Fruit fly (Drosophila melanogaster) whole organism, embryonic: ENCODE results near the gene CG31974.

ENCODE experiments used
- Atf-2 ChIP-seq: fragments of 200-800 bp; sonication (Bioruptor generic); optimal IDR thresholded peaks from 2 replicates; lab custom pipeline; 2016; ENCODE audit warnings: missing biosample characterization, missing genetic modification characterization
- CG10979 ChIP-seq: fragments of 200-800 bp; sonication (Bioruptor generic); optimal IDR thresholded peaks from 2 replicates; lab custom pipeline; 2018; ENCODE audit warnings: missing biosample characterization, mild to moderate bottlenecking, missing genetic modification characterization, moderate library complexity
- CG14441 ChIP-seq: fragments of 200-800 bp; sonication (Bioruptor generic); IDR thresholded peaks from 2 replicates; pipeline ENCODE4 v1.3.6; 2022; ENCODE audit warnings: missing biosample characterization, missing genetic modification characterization
- CG14667 ChIP-seq: fragments of 200-800 bp; sonication (Bioruptor generic); IDR thresholded peaks from 2 replicates; pipeline ENCODE4 v1.3.6; 2022; ENCODE audit warnings: missing biosample characterization, missing genetic modification characterization
- CG15269 ChIP-seq: fragments of 200-800 bp; sonication (Bioruptor generic); optimal IDR thresholded peaks from 2 replicates; lab custom pipeline; 2018; ENCODE audit warnings: missing biosample characterization, mild to moderate bottlenecking, missing genetic modification characterization, moderate library complexity
- CG17385 ChIP-seq: fragments of 200-800 bp; sonication (Bioruptor generic); optimal IDR thresholded peaks from 3 replicates; lab custom pipeline; 2018; ENCODE audit warnings: missing biosample characterization, mild to moderate bottlenecking, missing genetic modification characterization
- CG18262 ChIP-seq: fragments of 200-800 bp; optimal IDR thresholded peaks from 3 replicates; lab custom pipeline; 2019; ENCODE audit warnings: missing biosample characterization, mild to moderate bottlenecking, missing genetic modification characterization, moderate library complexity
- CG18619 ChIP-seq: fragments of 200-800 bp; sonication (Bioruptor generic); optimal IDR thresholded peaks from 3 replicates; lab custom pipeline; 2017; ENCODE audit warnings: missing biosample characterization, mild to moderate bottlenecking, missing genetic modification characterization
- CG30431 ChIP-seq: fragments of 200-800 bp; sonication (Bioruptor generic); optimal IDR thresholded peaks from 2 replicates; lab custom pipeline; 2017; ENCODE audit warnings: missing biosample characterization, missing genetic modification characterization
- CG3847 ChIP-seq: fragments of 200-800 bp; sonication (Bioruptor generic); IDR thresholded peaks from 2 replicates; pipeline ENCODE4 v1.3.6; 2022; ENCODE audit warnings: missing biosample characterization, missing genetic modification characterization
- CG4282 ChIP-seq: fragments of 200-800 bp; sonication (Bioruptor generic); optimal IDR thresholded peaks from 2 replicates; lab custom pipeline; 2016; ENCODE audit warnings: missing biosample characterization, missing genetic modification characterization
- CG4328 ChIP-seq: fragments of 200-800 bp; sonication (Bioruptor generic); optimal IDR thresholded peaks from 3 replicates; lab custom pipeline; 2017; ENCODE audit warnings: missing biosample characterization, missing genetic modification reagents, missing genetic modification characterization
- CG4707 ChIP-seq: fragments of 200-800 bp; sonication (Bioruptor generic); optimal IDR thresholded peaks from 2 replicates; lab custom pipeline; 2018; ENCODE audit warnings: missing biosample characterization, mild to moderate bottlenecking, missing genetic modification characterization, moderate library complexity
- CG6254 ChIP-seq: fragments of 200-800 bp; sonication (Bioruptor generic); optimal IDR thresholded peaks from 3 replicates; lab custom pipeline; 2017; ENCODE audit warnings: mild to moderate bottlenecking, missing biosample characterization, missing genetic modification reagents, missing genetic modification characterization
- CG7963 ChIP-seq: fragments of 200-800 bp; sonication (Bioruptor generic); IDR thresholded peaks from 3 replicates; pipeline ENCODE4 v1.3.6; 2022; ENCODE audit warnings: missing biosample characterization, missing genetic modification characterization; ENCODE audit not compliant: partially characterized antibody
- CG8478 ChIP-seq: fragments of >200 bp; optimal IDR thresholded peaks from 2 replicates; lab custom pipeline; 2018
- CG8924 ChIP-seq: fragments of 200-800 bp; optimal IDR thresholded peaks from 3 replicates; lab custom pipeline; 2019; ENCODE audit warnings: missing biosample characterization, mild to moderate bottlenecking, missing genetic modification characterization, moderate library complexity
- CHES-1-like ChIP-seq: fragments of 200-800 bp; sonication (Bioruptor generic); optimal IDR thresholded peaks from 2 replicates; lab custom pipeline; 2016; ENCODE audit warnings: missing biosample characterization, missing genetic modification characterization
- D19A ChIP-seq: fragments of 200-800 bp; optimal IDR thresholded peaks from 3 replicates; lab custom pipeline; 2019; ENCODE audit warnings: missing biosample characterization, mild to moderate bottlenecking, missing genetic modification characterization, moderate library complexity
- Dll ChIP-seq: fragments of 200-800 bp; sonication (Bioruptor generic); IDR thresholded peaks from 4 replicates; pipeline ENCODE4 v1.3.6; 2022; ENCODE audit warnings: missing biosample characterization, missing genetic modification characterization; ENCODE audit not compliant: partially characterized antibody
- H2.0 ChIP-seq: fragments of 200-800 bp; sonication (Bioruptor generic); IDR thresholded peaks from 2 replicates; pipeline ENCODE4 v1.3.6; 2022; ENCODE audit warnings: missing biosample characterization, missing genetic modification characterization
- HLH4C ChIP-seq: fragments of 200-800 bp; sonication (Bioruptor generic); IDR thresholded peaks from 3 replicates; pipeline ENCODE4 v1.3.6; 2022; ENCODE audit warnings: missing biosample characterization, missing genetic modification characterization; ENCODE audit not compliant: partially characterized antibody
- HLHmδ ChIP-seq: fragments of 200-800 bp; sonication (Bioruptor generic); optimal IDR thresholded peaks from 2 replicates; lab custom pipeline; 2018; ENCODE audit warnings: missing biosample characterization, mild to moderate bottlenecking, missing genetic modification characterization, moderate library complexity
- Hmx ChIP-seq: fragments of 200-800 bp; sonication (Bioruptor generic); optimal IDR thresholded peaks from 2 replicates; lab custom pipeline; 2016; ENCODE audit warnings: missing biosample characterization, missing genetic modification characterization
- Hr39 ChIP-seq: fragments of >200 bp; optimal IDR thresholded peaks from 2 replicates; lab custom pipeline; 2017
- Hr51 ChIP-seq, 2 experiments: fragments of 200-800 bp; sonication (Bioruptor generic); optimal IDR thresholded peaks; 2 replicates in 1 of 2; 3 replicates in 1 of 2; lab custom pipeline; 2016 to 2018; ENCODE audit warnings: missing biosample characterization in 2 of 2, missing genetic modification characterization in 2 of 2, mild to moderate bottlenecking in 1 of 2, moderate library complexity in 1 of 2
- Hsf ChIP-seq: fragments of 200-800 bp; sonication (Bioruptor generic); optimal IDR thresholded peaks from 3 replicates; lab custom pipeline; 2016; ENCODE audit warnings: missing biosample characterization, missing genetic modification characterization
- Lpt ChIP-seq: fragments of >200 bp; optimal IDR thresholded peaks from 2 replicates; lab custom pipeline; 2018; ENCODE audit warnings: missing biosample characterization, missing genetic modification characterization
- Myb ChIP-seq: fragments of 200-800 bp; sonication (Bioruptor generic); optimal IDR thresholded peaks from 2 replicates; lab custom pipeline; 2016; ENCODE audit warnings: missing biosample characterization, missing genetic modification characterization
- NC2α ChIP-seq: fragments of 200-800 bp; sonication (Bioruptor generic); optimal IDR thresholded peaks from 2 replicates; lab custom pipeline; 2016; ENCODE audit warnings: missing biosample characterization, missing genetic modification characterization
- Taf1 ChIP-seq: fragments of 200-800 bp; sonication (Bioruptor generic); IDR thresholded peaks from 2 replicates; pipeline ENCODE4 v1.3.6; 2022; ENCODE audit warnings: missing biosample characterization, missing genetic modification characterization
- YL-1 ChIP-seq: fragments of 200-800 bp; sonication (Bioruptor generic); optimal IDR thresholded peaks from 3 replicates; lab custom pipeline; 2017; ENCODE audit warnings: missing biosample characterization, mild to moderate bottlenecking, missing genetic modification characterization
- abd-A ChIP-seq: fragments of 200-800 bp; sonication (Bioruptor generic); optimal IDR thresholded peaks from 3 replicates; lab custom pipeline; 2019; ENCODE audit warnings: missing biosample characterization, mild to moderate bottlenecking, missing genetic modification characterization, moderate library complexity
- ato ChIP-seq: fragments of 200-800 bp; sonication (Bioruptor generic); IDR thresholded peaks from 2 replicates; pipeline ENCODE4 v1.3.6; 2022; ENCODE audit warnings: missing biosample characterization, missing genetic modification characterization; ENCODE audit not compliant: partially characterized antibody
- cg ChIP-seq: fragments of 200-800 bp; sonication (Bioruptor generic); optimal IDR thresholded peaks from 3 replicates; lab custom pipeline; 2019; ENCODE audit warnings: missing biosample characterization, mild to moderate bottlenecking, missing genetic modification characterization, moderate library complexity
- chm ChIP-seq: fragments of 200-800 bp; sonication (Bioruptor generic); IDR thresholded peaks from 2 replicates; pipeline ENCODE4 v1.3.6; 2022; ENCODE audit warnings: missing biosample characterization, missing genetic modification characterization
- fd3F ChIP-seq: fragments of 200-800 bp; sonication (Bioruptor generic); optimal IDR thresholded peaks from 2 replicates; lab custom pipeline; 2018; ENCODE audit warnings: missing biosample characterization, mild to moderate bottlenecking, missing genetic modification characterization, moderate library complexity
- gsb ChIP-seq: fragments of 200-800 bp; sonication (Bioruptor generic); IDR thresholded peaks from 2 replicates; pipeline ENCODE4 v1.3.6; 2022; ENCODE audit warnings: missing biosample characterization, missing genetic modification characterization
- inv ChIP-seq: fragments of 200-800 bp; sonication (Bioruptor generic); IDR thresholded peaks from 2 replicates; pipeline ENCODE4 v1.3.6; 2022; ENCODE audit warnings: missing biosample characterization, missing genetic modification characterization; ENCODE audit not compliant: partially characterized antibody
- lab ChIP-seq: fragments of 200-800 bp; sonication (Bioruptor generic); optimal IDR thresholded peaks from 3 replicates; lab custom pipeline; 2017; ENCODE audit warnings: missing biosample characterization, missing genetic modification characterization, mild to moderate bottlenecking, moderate library complexity, missing genetic modification reagents
- lola ChIP-seq, 3 experiments: fragments of >200 bp in 2 of 3; fragments of 200-800 bp in 1 of 3; sonication (Bioruptor generic) in 1 of 3; optimal IDR thresholded peaks; 2 replicates each; lab custom pipeline; 2017 to 2019; ENCODE audit warnings: missing biosample characterization in 3 of 3, missing genetic modification characterization in 3 of 3, mild to moderate bottlenecking in 1 of 3, moderate library complexity in 1 of 3
- mirr ChIP-seq: fragments of 200-800 bp; sonication (Bioruptor generic); optimal IDR thresholded peaks from 3 replicates; lab custom pipeline; 2018; ENCODE audit warnings: missing biosample characterization, mild to moderate bottlenecking, missing genetic modification characterization
- nom ChIP-seq: fragments of 200-800 bp; sonication (Bioruptor generic); optimal IDR thresholded peaks from 2 replicates; lab custom pipeline; 2017; ENCODE audit warnings: missing biosample characterization, missing genetic modification characterization, mild to moderate bottlenecking, moderate library complexity, missing genetic modification reagents
- pan ChIP-seq, 4 experiments: fragments of >200 bp in 3 of 4; fragments of 200-800 bp in 1 of 4; sonication (Bioruptor generic) in 1 of 4; optimal IDR thresholded peaks in 3 of 4; IDR thresholded peaks in 1 of 4; 2 replicates each; pipeline versions ENCODE4 v1.3.6 to Lab custom; 2017 to 2022; ENCODE audit warnings: missing biosample characterization in 2 of 4, missing genetic modification characterization in 2 of 4, mixed read lengths in 1 of 4
- pum ChIP-seq: fragments of 200-800 bp; sonication (Bioruptor generic); optimal IDR thresholded peaks from 2 replicates; lab custom pipeline; 2016; ENCODE audit warnings: missing biosample characterization, missing genetic modification characterization
- scrt ChIP-seq: fragments of 200-800 bp; sonication (Bioruptor generic); optimal IDR thresholded peaks from 2 replicates; lab custom pipeline; 2018; ENCODE audit warnings: missing biosample characterization, mild to moderate bottlenecking, missing genetic modification characterization, moderate library complexity
- sd ChIP-seq: fragments of 200-800 bp; sonication (Bioruptor generic); optimal IDR thresholded peaks from 3 replicates; lab custom pipeline; 2018; ENCODE audit warnings: missing biosample characterization, mild to moderate bottlenecking, missing genetic modification characterization, moderate library complexity
- seq ChIP-seq: fragments of 200-800 bp; sonication (Bioruptor generic); IDR thresholded peaks from 2 replicates; pipeline ENCODE4 v1.3.6; 2022; ENCODE audit warnings: missing biosample characterization, missing genetic modification characterization
- zfh1 ChIP-seq: fragments of 200-800 bp; sonication (Bioruptor generic); IDR thresholded peaks from 3 replicates; pipeline ENCODE4 v1.3.6; 2022; ENCODE audit warnings: missing biosample characterization, missing genetic modification characterization

CG31974 gene

DNA sequence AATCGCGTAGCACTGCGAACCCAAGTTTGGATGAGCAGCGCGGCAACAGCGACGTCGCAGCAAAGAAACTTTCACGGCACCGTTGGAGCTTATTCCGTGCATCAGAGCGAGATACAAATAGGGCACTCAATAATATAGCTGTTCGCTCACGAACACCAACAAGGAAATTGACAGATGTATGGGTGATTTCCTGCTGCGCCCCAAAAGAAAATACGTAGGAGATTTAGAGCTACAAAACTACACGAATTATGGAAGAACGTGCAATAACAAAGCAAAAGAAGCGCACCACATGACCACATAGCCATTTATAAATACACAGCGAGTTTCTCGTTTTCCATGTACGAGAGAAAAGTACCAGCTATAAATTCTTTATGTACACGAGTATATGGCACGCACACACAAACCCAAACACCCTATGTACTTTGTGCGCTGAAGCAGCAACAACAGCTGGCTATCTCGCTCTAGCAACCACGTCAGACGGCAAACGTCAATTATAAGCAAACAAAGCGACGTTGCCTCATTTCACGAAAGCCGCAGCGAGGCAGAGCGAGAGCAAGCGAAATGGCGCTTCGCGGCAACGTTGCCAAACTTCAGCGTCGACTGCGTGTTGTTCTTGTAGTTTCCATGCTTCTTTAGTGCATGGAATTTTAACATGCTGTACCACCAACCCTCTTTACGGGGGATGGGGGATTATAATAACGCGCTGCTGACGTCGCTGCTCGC is 18.7 kb upstream of the CG31974 start (continued):
- peak; percentile 36 to 71 for TF ChIP-seq Hr51 (GFP tag; optimal IDR thresholded peaks at IDR 0.05; lab: Kevin White, UChicago)
- peak; percentile 95 for TF ChIP-seq mirr (GFP tag; lab: Kevin White, UChicago)
- TF ChIP-seq gsb (GFP tag; lab: Robert Waterston, UW), result no peak
- no peak for TF ChIP-seq CG8478 (lab: Kevin White, UChicago)
- no peak for TF ChIP-seq seq
- TF ChIP-seq pan (optimal IDR thresholded peaks at IDR 0.05; lab: Kevin White, UChicago), result no peak
- TF ChIP-seq pan (GFP tag; optimal IDR thresholded peaks at IDR 0.05 in 1 of 2, IDR thresholded peaks at IDR 0.05 in 1 of 2), result no peak
- no peak for TF ChIP-seq HLH4C (GFP tag; lab: Robert Waterston, UW)
- TF ChIP-seq NC2α (GFP tag; lab: Kevin White, UChicago), result no peak
- peak; percentile 61 for TF ChIP-seq CG17385
- TF ChIP-seq YL-1 (GFP tag; lab: Kevin White, UChicago), result peak; percentile 55
- no peak for TF ChIP-seq Hmx (GFP tag; lab: Kevin White, UChicago)
- TF ChIP-seq CG15269, result no peak
- TF ChIP-seq Hr39 (lab: Kevin White, UChicago), result no peak
- no peak for TF ChIP-seq D19A (tag; lab: Kevin White, UChicago)
- peak; percentile 51 for TF ChIP-seq nom
- TF ChIP-seq pum (GFP tag; lab: Kevin White, UChicago), result no peak
- no peak for TF ChIP-seq Dll (GFP tag; lab: Robert Waterston, UW)
- TF ChIP-seq CG30431 (GFP tag; lab: Kevin White, UChicago), result no peak
- TF ChIP-seq Lpt (GFP tag; lab: Kevin White, UChicago), result no peak
- TF ChIP-seq lola (GFP tag; optimal IDR thresholded peaks at IDR 0.05; lab: Kevin White, UChicago), result no peak
- TF ChIP-seq CG4328 (GFP tag; lab: Kevin White, UChicago), result peak; percentile 79
- TF ChIP-seq H2.0 (GFP tag; lab: Robert Waterston, UW), result no peak
- TF ChIP-seq scrt, result peak; percentile 29
- TF ChIP-seq CG18619 (GFP tag; lab: Kevin White, UChicago), result peak; percentile 51
- TF ChIP-seq CG14441 (GFP tag; lab: Robert Waterston, UW), result no peak
- no peak for TF ChIP-seq Atf-2
- peak; percentile 94 for TF ChIP-seq cg
- peak; percentile 7 for TF ChIP-seq CG6254 (GFP tag; lab: Kevin White, UChicago)
- TF ChIP-seq Hsf, result no peak
- peak; percentile 76 for TF ChIP-seq HLHmδ
- TF ChIP-seq abd-A (tag; lab: Kevin White, UChicago), result peak; percentile 99
- TF ChIP-seq CG7963 (GFP tag; lab: Robert Waterston, UW), result no peak
- TF ChIP-seq Myb (GFP tag; lab: Kevin White, UChicago), result peak; percentile 8
- no peak for TF ChIP-seq CG14667 (GFP tag; lab: Robert Waterston, UW)
- TF ChIP-seq CG10979, result no peak
- TF ChIP-seq zfh1 (GFP tag; lab: Robert Waterston, UW), result no peak
- TF ChIP-seq CG18262, result no peak
- peak; percentile 28 for TF ChIP-seq CG4707 (GFP tag; lab: Kevin White, UChicago)
- TF ChIP-seq CG3847 (GFP tag; lab: Robert Waterston, UW), result no peak
- TF ChIP-seq sd (tag; lab: Kevin White, UChicago), result peak; percentile 98
- peak; percentile 52 for TF ChIP-seq CG8924 (tag; lab: Kevin White, UChicago)
- no peak for TF ChIP-seq chm
- TF ChIP-seq fd3F (GFP tag; lab: Kevin White, UChicago), result no peak
- TF ChIP-seq CG4282 (GFP tag; lab: Kevin White, UChicago), result no peak
- peak; percentile 11 for TF ChIP-seq CHES-1-like (GFP tag; lab: Kevin White, UChicago)
- peak; percentile 71 for TF ChIP-seq lab (GFP tag; lab: Kevin White, UChicago)
- no peak for TF ChIP-seq inv (GFP tag; lab: Robert Waterston, UW)
- no peak for TF ChIP-seq ato
- no peak for TF ChIP-seq Taf1 (GFP tag; lab: Robert Waterston, UW)
